Worm (Caenorhabditis elegans) whole organism, mixed stage, embryonic: ENCODE results near the gene C29A12.6.
A peak's percentile ranks its signal among the peaks of the same experiment; 100 is the strongest.

Experiments used
- ham-2 ChIP-seq: fragments of 200-800 bp; sonication (Bioruptor generic); optimal IDR thresholded peaks from 2 replicates; lab custom pipeline; 2018; ENCODE audit warnings: mild to moderate bottlenecking, missing genetic modification characterization, missing compliant biosample characterization
- lin-13 ChIP-seq: fragments of 150-350 bp; optimal IDR thresholded peaks from 2 replicates; lab custom pipeline; 2014; ENCODE audit warnings: missing biosample characterization, missing genetic modification characterization
- nhr-12 ChIP-seq: fragments of 150-350 bp; optimal IDR thresholded peaks from 2 replicates; lab custom pipeline; 2014; ENCODE audit warnings: missing biosample characterization, missing genetic modification characterization
- nhr-237 ChIP-seq: fragments of 150-350 bp; optimal IDR thresholded peaks from 2 replicates; lab custom pipeline; 2014; ENCODE audit warnings: missing biosample characterization, missing genetic modification characterization
- nhr-28 ChIP-seq: fragments of 150-350 bp; optimal IDR thresholded peaks from 2 replicates; lab custom pipeline; 2014; ENCODE audit warnings: missing biosample characterization, missing genetic modification characterization
- pha-4 ChIP-seq: fragments of 150-350 bp; optimal IDR thresholded peaks from 2 replicates; lab custom pipeline; 2018; ENCODE audit warnings: missing biosample characterization, missing genetic modification reagents, missing genetic modification characterization
- snpc-4 ChIP-seq: fragments of 150-350 bp; optimal IDR thresholded peaks from 2 replicates; lab custom pipeline; 2014; ENCODE audit warnings: missing biosample characterization, missing genetic modification characterization
- sptf-1 ChIP-seq: sonication (generic microtip); optimal IDR thresholded peaks from 2 replicates; lab custom pipeline; 2017; ENCODE audit warnings: mild to moderate bottlenecking, missing genetic modification characterization, moderate library complexity, missing compliant biosample characterization
- unc-39 ChIP-seq: fragments of 150-350 bp; optimal IDR thresholded peaks from 2 replicates; lab custom pipeline; 2014; ENCODE audit warnings: missing biosample characterization, missing genetic modification characterization
- unc-62 ChIP-seq: fragments of 150-350 bp; optimal IDR thresholded peaks from 2 replicates; lab custom pipeline; 2014; ENCODE audit warnings: missing biosample characterization, missing genetic modification reagents, missing genetic modification characterization
- zip-8 ChIP-seq: fragments of 150-350 bp; optimal IDR thresholded peaks from 2 replicates; lab custom pipeline; 2014; ENCODE audit warnings: missing biosample characterization, missing genetic modification characterization

DNA sequence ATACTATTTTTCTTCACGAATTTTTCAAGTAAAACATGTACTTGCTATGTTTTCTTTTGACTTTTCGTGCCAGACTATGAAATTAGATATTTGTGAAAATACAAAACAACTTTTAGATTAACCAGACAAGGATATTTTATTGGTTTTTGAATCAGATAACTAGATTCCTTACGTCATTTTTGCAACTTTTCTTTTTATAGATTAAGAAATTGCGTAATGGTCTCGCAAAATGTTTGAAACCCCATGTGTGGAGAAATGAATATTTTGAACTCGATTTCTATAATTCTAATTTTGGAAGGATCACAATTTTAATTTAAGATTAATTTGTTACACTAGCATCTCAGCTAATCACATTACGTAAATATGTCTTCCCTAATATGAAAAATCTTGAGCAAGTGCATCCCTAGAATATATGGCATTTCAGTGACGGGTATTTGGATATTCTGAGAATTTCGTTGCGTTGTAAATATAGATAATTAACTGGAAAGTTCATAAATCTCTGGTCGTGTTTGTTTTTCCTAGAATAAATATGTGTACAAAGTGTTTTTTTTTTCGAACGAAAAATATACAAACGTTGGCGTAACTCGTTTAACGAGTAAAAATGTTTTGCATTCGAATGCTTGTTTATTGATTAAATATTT lies 15.6 kb downstream of the C29A12.6 start:
- TF ChIP-seq sptf-1 (tag; lab: Kevin White, UChicago) (no peak), zip-8 (tag; lab: Kevin White, UChicago) (peak; percentile 91), nhr-12 (tag; lab: Kevin White, UChicago) (no peak), unc-62 (no peak), nhr-237 (tag; lab: Kevin White, UChicago) (no peak), unc-39 (tag; lab: Kevin White, UChicago) (no peak), snpc-4 (tag; lab: Kevin White, UChicago) (no peak), lin-13 (no peak), pha-4 (no peak), nhr-28 (no peak), ham-2 (GFP tag; lab: Kevin White, UChicago) (no peak)
